Fruit fly (Drosophila melanogaster): ENCODE measurements around the gene CG12375.
A peak's percentile ranks its signal among the peaks of the same experiment; 100 is the strongest.

Gene CG12375

DNA sequence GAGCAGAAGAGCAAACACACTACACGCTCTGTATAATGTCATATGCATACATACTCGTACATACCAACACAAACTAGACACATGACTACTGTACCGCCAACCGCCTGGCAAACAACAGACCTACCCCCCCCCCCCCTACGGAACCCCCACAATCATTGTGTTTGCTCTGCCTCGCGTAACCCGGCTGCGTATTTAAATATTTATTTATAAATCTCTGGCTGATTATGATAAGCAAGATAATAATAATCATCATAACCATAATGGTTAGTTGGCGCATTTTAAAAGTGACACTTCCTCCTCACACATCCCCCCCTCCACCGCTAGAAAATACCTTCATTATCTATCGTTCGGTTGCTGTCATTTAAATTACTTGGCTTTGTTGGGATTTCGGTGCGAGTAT is 29.2 kb downstream of the CG12375 start (continued):
- no peak for TF ChIP-seq CG5245 (GFP tag; optimal IDR thresholded peaks at IDR 0.05)
- TF ChIP-seq rib (GFP tag; IDR thresholded peaks at IDR 0.05), result no peak
- TF ChIP-seq CG10267 (tag; optimal IDR thresholded peaks at IDR 0.05), result no peak
- peak; percentile 62 for TF ChIP-seq oc (tag; optimal IDR thresholded peaks at IDR 0.05)
- no peak for TF ChIP-seq CG17328 (GFP tag; IDR thresholded peaks at IDR 0.05)
- no peak for TF ChIP-seq CG10366 (GFP tag; IDR thresholded peaks at IDR 0.05)
- TF ChIP-seq NFAT (GFP tag; IDR thresholded peaks at IDR 0.05), result peak; percentile 53; the same call in 1 of the 2 replicates
- TF ChIP-seq Spps (tag; optimal IDR thresholded peaks at IDR 0.05), result no peak
- TF ChIP-seq ash1 (GFP tag; optimal IDR thresholded peaks at IDR 0.05), result peak; percentile 29
- no peak for TF ChIP-seq CG6272 (GFP tag; IDR thresholded peaks at IDR 0.05)
- no peak for TF ChIP-seq Antp (GFP tag; optimal IDR thresholded peaks at IDR 0.05)
- TF ChIP-seq Gsc (GFP tag; IDR thresholded peaks at IDR 0.05), result no peak
- no peak for TF ChIP-seq sna (GFP tag; IDR thresholded peaks at IDR 0.05; ENCODE audit: partially characterized antibody)
- TF ChIP-seq gem (tag; optimal IDR thresholded peaks at IDR 0.05), result peak; percentile 58
- TF ChIP-seq luna (GFP tag; optimal IDR thresholded peaks at IDR 0.05), result no peak
- TF ChIP-seq CG5953 (GFP tag; IDR thresholded peaks at IDR 0.05), result no peak
- TF ChIP-seq CG3726 (GFP tag; IDR thresholded peaks at IDR 0.05), result no peak
- TF ChIP-seq Pdp1 (GFP tag; optimal IDR thresholded peaks at IDR 0.05), result no peak
- TF ChIP-seq CG10959 (GFP tag; IDR thresholded peaks at IDR 0.05), result no peak
- TF ChIP-seq CG2875 (GFP tag; optimal IDR thresholded peaks at IDR 0.05), result peak; percentile 65
- TF ChIP-seq Ravus (GFP tag; IDR thresholded peaks at IDR 0.05), result no peak
- peak; percentile 71 for TF ChIP-seq CG15011 (GFP tag; optimal IDR thresholded peaks at IDR 0.05)
- peak; percentile 3 for TF ChIP-seq CG8388 (GFP tag; optimal IDR thresholded peaks at IDR 0.05)
- no peak for TF ChIP-seq zen2 (GFP tag; IDR thresholded peaks at IDR 0.05; ENCODE audit: partially characterized antibody)
- no peak for TF ChIP-seq pb (GFP tag; optimal IDR thresholded peaks at IDR 0.05)
- peak; percentile 67; the same call in 1 of the 4 replicates for TF ChIP-seq chinmo (GFP tag; IDR thresholded peaks at IDR 0.05; ENCODE audit: partially characterized antibody)
- peak; percentile 44 for TF ChIP-seq Sox102F (GFP tag; optimal IDR thresholded peaks at IDR 0.05)
- TF ChIP-seq gro (GFP tag; optimal IDR thresholded peaks at IDR 0.05), result peak; percentile 40
- no peak for TF ChIP-seq wor (GFP tag; IDR thresholded peaks at IDR 0.05)
- peak; percentile 16 for TF ChIP-seq CG4854 (GFP tag; optimal IDR thresholded peaks at IDR 0.05)
- no peak for TF ChIP-seq CG4360 (GFP tag; IDR thresholded peaks at IDR 0.05)
- TF ChIP-seq hkb (optimal IDR thresholded peaks at IDR 0.05), result no peak
- peak; percentile 47 for TF ChIP-seq hkb (GFP tag; IDR thresholded peaks at IDR 0.05)
- TF ChIP-seq C15 (GFP tag; IDR thresholded peaks at IDR 0.05), result no peak
- no peak for TF ChIP-seq fu2 (GFP tag; optimal IDR thresholded peaks at IDR 0.05)
- peak; percentile 78 for TF ChIP-seq CG12071 (GFP tag; optimal IDR thresholded peaks at IDR 0.05)
- TF ChIP-seq CG16863 (GFP tag; optimal IDR thresholded peaks at IDR 0.05), result no peak
- no peak for TF ChIP-seq tin (GFP tag; optimal IDR thresholded peaks at IDR 0.05)
- TF ChIP-seq CG1233 (GFP tag; optimal IDR thresholded peaks at IDR 0.05), result peak; percentile 76
- TF ChIP-seq CG6254 (GFP tag; optimal IDR thresholded peaks at IDR 0.05), result peak; percentile 7
- TF ChIP-seq mld (GFP tag; IDR thresholded peaks at IDR 0.05; ENCODE audit: partially characterized antibody), result no peak
- TF ChIP-seq Hey (tag; optimal IDR thresholded peaks at IDR 0.05), result peak; percentile 53
- TF ChIP-seq BEAF-32 (GFP tag; optimal IDR thresholded peaks at IDR 0.05), result no peak
- no peak for TF ChIP-seq H2.0 (GFP tag; IDR thresholded peaks at IDR 0.05)
- peak; percentile 64 for TF ChIP-seq grn (GFP tag; optimal IDR thresholded peaks at IDR 0.05)
- no peak for TF ChIP-seq hb (GFP tag; IDR thresholded peaks at IDR 0.05; ENCODE audit: partially characterized antibody)
- peak; percentile 83 for TF ChIP-seq Hmr (GFP tag; optimal IDR thresholded peaks at IDR 0.05)
- TF ChIP-seq Lhr (GFP tag; optimal IDR thresholded peaks at IDR 0.05), result peak; percentile 33
- TF ChIP-seq bowl (GFP tag; IDR thresholded peaks at IDR 0.05), result no peak
- peak; percentile 91 for TF ChIP-seq Med (GFP tag)
- peak; percentile 89 for TF ChIP-seq sug (tag; optimal IDR thresholded peaks at IDR 0.05)
- peak; percentile 51 for TF ChIP-seq B-H2 (GFP tag; optimal IDR thresholded peaks at IDR 0.05)
